Worm (Caenorhabditis elegans) whole organism, L2 larva: ENCODE measurements around the gene ZK1240.11.

ENCODE experiments used
- blmp-1 ChIP-seq: sonication (generic microtip); optimal IDR thresholded peaks from 2 replicates; lab custom pipeline; 2017; ENCODE audit warnings: missing genetic modification characterization, mild to moderate bottlenecking, missing compliant biosample characterization, antibody characterized with exemption, moderate library complexity; ENCODE audit not compliant: insufficient read depth
- lin-39 ChIP-seq: fragments of 150-350 bp; optimal IDR thresholded peaks from 2 replicates; lab custom pipeline; 2014; ENCODE audit warnings: missing biosample characterization, missing genetic modification reagents, missing genetic modification characterization
- peb-1 ChIP-seq: fragments of 150-350 bp; optimal IDR thresholded peaks from 2 replicates; lab custom pipeline; 2014; ENCODE audit warnings: missing biosample characterization, missing genetic modification characterization
- skn-1 ChIP-seq: sonication (generic microtip); optimal IDR thresholded peaks from 2 replicates; lab custom pipeline; 2017; ENCODE audit warnings: missing biosample characterization, missing genetic modification characterization

DNA sequence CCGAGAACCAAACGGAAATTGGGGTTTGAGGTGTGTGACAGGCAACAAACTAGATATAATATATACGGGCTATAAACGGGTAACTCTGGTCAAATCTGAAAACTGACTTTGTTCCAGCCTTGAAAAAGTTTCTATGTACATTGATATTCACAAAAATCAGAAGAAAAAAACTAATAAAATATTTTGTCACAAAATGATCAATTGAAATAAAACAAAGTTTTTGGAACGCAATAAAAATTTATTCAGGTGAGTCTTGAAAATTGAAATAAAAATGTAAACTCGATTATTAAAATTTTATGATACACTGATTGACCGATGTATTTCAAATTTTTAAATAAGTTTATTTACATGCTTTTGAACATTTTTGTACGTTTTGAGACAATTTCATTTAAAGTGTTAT lies 22.7 kb upstream of the ZK1240.11 start, which contains the start of gene B0281.6:
- TF ChIP-seq lin-39: no peak
- no peak for TF ChIP-seq blmp-1 (tag; lab: Kevin White, UChicago)
- no peak for TF ChIP-seq peb-1
- no peak for TF ChIP-seq skn-1 (tag; lab: Kevin White, UChicago)
